Worm (Caenorhabditis elegans) whole organism, L4 larva: ENCODE results near the gene C02F5.5.
A peak's percentile ranks its signal among the peaks of the same experiment; 100 is the strongest.

ENCODE experiments used
- D1046.2 ChIP-seq: fragments of 200-800 bp; sonication (Bioruptor generic); IDR thresholded peaks from 2 replicates; pipeline ENCODE4 v1.3.6; 2022; ENCODE audit warnings: missing genetic modification characterization, missing compliant biosample characterization
- F10B5.3 ChIP-seq: sonication (generic microtip); optimal IDR thresholded peaks from 2 replicates; lab custom pipeline; 2016; ENCODE audit warnings: mild to moderate bottlenecking, missing genetic modification characterization, missing compliant biosample characterization
- T20F7.1 ChIP-seq: fragments of 200-800 bp; sonication (Bioruptor generic); optimal IDR thresholded peaks from 2 replicates; lab custom pipeline; 2018; ENCODE audit warnings: mild to moderate bottlenecking, missing genetic modification characterization, missing compliant biosample characterization
- Y48G9A.11 ChIP-seq: fragments of 200-800 bp; sonication (Bioruptor generic); IDR thresholded peaks from 2 replicates; pipeline ENCODE4 v1.3.6; 2022; ENCODE audit warnings: missing genetic modification reagents, missing genetic modification characterization, missing compliant biosample characterization
- Y5F2A.4 ChIP-seq: fragments of 200-800 bp; sonication (Bioruptor generic); optimal IDR thresholded peaks from 2 replicates; lab custom pipeline; 2018; ENCODE audit warnings: mild to moderate bottlenecking, missing genetic modification characterization, missing compliant biosample characterization
- ZK546.5 ChIP-seq, 2 experiments: sonication (generic microtip); optimal IDR thresholded peaks; 2 replicates each; lab custom pipeline; 2017; ENCODE audit warnings: missing biosample characterization in 2 of 2, missing genetic modification characterization in 2 of 2
- aha-1 ChIP-seq: fragments of 150-350 bp; peaks from one replicate; lab custom pipeline; 2014; ENCODE audit warnings: missing biosample characterization, missing genetic modification characterization
- ama-1 ChIP-seq: fragments of 150-350 bp; optimal IDR thresholded peaks from 2 replicates; lab custom pipeline; 2014; ENCODE audit warnings: inconsistent platforms, mixed read lengths
- ceh-62 ChIP-seq: sonication (generic microtip); optimal IDR thresholded peaks from 2 replicates; lab custom pipeline; 2017; ENCODE audit warnings: missing biosample characterization, missing genetic modification characterization
- cey-2 ChIP-seq: sonication (generic microtip); optimal IDR thresholded peaks from 3 replicates; lab custom pipeline; 2017; ENCODE audit warnings: missing genetic modification characterization, mild to moderate bottlenecking, missing compliant biosample characterization, antibody characterized with exemption, borderline replicate concordance; ENCODE audit not compliant: insufficient read depth
- dpl-1 ChIP-seq: fragments of 150-350 bp; optimal IDR thresholded peaks from 2 replicates; lab custom pipeline; 2014; ENCODE audit warnings: missing biosample characterization, missing genetic modification reagents, missing genetic modification characterization
- dve-1 ChIP-seq: sonication (generic microtip); optimal IDR thresholded peaks from 2 replicates; lab custom pipeline; 2017; ENCODE audit warnings: antibody characterized with exemption, mild to moderate bottlenecking, missing genetic modification characterization, missing compliant biosample characterization; ENCODE audit not compliant: insufficient read depth
- fkh-10 ChIP-seq: fragments of 150-350 bp; optimal IDR thresholded peaks from 2 replicates; lab custom pipeline; 2014; ENCODE audit warnings: missing biosample characterization, missing genetic modification reagents, missing genetic modification characterization
- fos-1 ChIP-seq: fragments of 150-350 bp; optimal IDR thresholded peaks from 2 replicates; lab custom pipeline; 2014; ENCODE audit warnings: missing biosample characterization, missing genetic modification characterization
- hif-1 ChIP-seq, 2 experiments: sonication (generic microtip); optimal IDR thresholded peaks; 2 replicates each; lab custom pipeline; 2016 to 2017; ENCODE audit warnings: missing compliant biosample characterization in 2 of 2, missing genetic modification characterization in 2 of 2, missing genetic modification reagents in 2 of 2, missing genotype in 2 of 2, mild to moderate bottlenecking in 1 of 2
- hlh-30 ChIP-seq: sonication (generic microtip); optimal IDR thresholded peaks from 2 replicates; lab custom pipeline; 2017; ENCODE audit warnings: antibody characterized with exemption, mild to moderate bottlenecking, missing genetic modification characterization, missing compliant biosample characterization; ENCODE audit not compliant: insufficient read depth
- hmg-1.1 ChIP-seq: fragments of 200-800 bp; sonication (Bioruptor generic); IDR thresholded peaks from 2 replicates; pipeline ENCODE4 v1.3.6; 2022; ENCODE audit warnings: missing genetic modification reagents, missing genetic modification characterization, missing compliant biosample characterization
- lin-29 ChIP-seq: fragments of 200-800 bp; sonication (Bioruptor generic); IDR thresholded peaks from 2 replicates; pipeline ENCODE4 v1.3.6; 2022; ENCODE audit warnings: missing genetic modification reagents, missing genetic modification characterization, missing compliant biosample characterization
- lsy-2 ChIP-seq, 2 experiments: fragments of 150-350 bp in 1 of 2; sonication (generic microtip) in 1 of 2; optimal IDR thresholded peaks; 2 replicates each; lab custom pipeline; 2014 to 2017; ENCODE audit warnings: missing biosample characterization in 2 of 2, missing genetic modification characterization in 2 of 2
- mep-1 ChIP-seq: fragments of 150-350 bp; sonication (generic microtip); optimal IDR thresholded peaks from 3 replicates; lab custom pipeline; 2014; ENCODE audit warnings: missing biosample characterization, missing genetic modification characterization
- mes-2 ChIP-seq: sonication (generic microtip); optimal IDR thresholded peaks from 2 replicates; lab custom pipeline; 2016; ENCODE audit warnings: missing genotype, mild to moderate bottlenecking, missing genetic modification characterization, missing compliant biosample characterization; ENCODE audit not compliant: poor library complexity, severe bottlenecking
- mxl-2 ChIP-seq: fragments of 200-800 bp; sonication (Bioruptor generic); conservative IDR thresholded peaks from 2 replicates; pipeline ENCODE4 v1.3.6; 2022; ENCODE audit warnings: missing genetic modification reagents, missing genetic modification characterization, missing compliant biosample characterization
- nhr-11 ChIP-seq: fragments of 150-350 bp; optimal IDR thresholded peaks from 2 replicates; lab custom pipeline; 2014; ENCODE audit warnings: missing biosample characterization, missing genetic modification characterization
- nhr-111 ChIP-seq: fragments of 200-800 bp; sonication (Bioruptor generic); optimal IDR thresholded peaks from 2 replicates; lab custom pipeline; 2018; ENCODE audit warnings: mild to moderate bottlenecking, missing genetic modification characterization, missing compliant biosample characterization
- nhr-237 ChIP-seq: sonication (generic microtip); optimal IDR thresholded peaks from 2 replicates; lab custom pipeline; 2017; ENCODE audit warnings: missing biosample characterization, missing genetic modification characterization
- nhr-28 ChIP-seq: fragments of 150-350 bp; optimal IDR thresholded peaks from 2 replicates; lab custom pipeline; 2014; ENCODE audit warnings: missing biosample characterization, missing genetic modification characterization
- nhr-42 ChIP-seq: fragments of 200-800 bp; sonication (Bioruptor generic); IDR thresholded peaks from 2 replicates; pipeline ENCODE4 v1.3.6; 2022; ENCODE audit warnings: missing genetic modification characterization, missing compliant biosample characterization
- saeg-2 ChIP-seq: fragments of 200-800 bp; sonication (Bioruptor generic); IDR thresholded peaks from 2 replicates; pipeline ENCODE4 v1.3.6; 2022; ENCODE audit warnings: missing genetic modification reagents, missing genetic modification characterization, missing compliant biosample characterization
- sdz-12 ChIP-seq: fragments of 200-800 bp; sonication (Bioruptor generic); optimal IDR thresholded peaks from 2 replicates; lab custom pipeline; 2018; ENCODE audit warnings: mild to moderate bottlenecking, missing genetic modification characterization, missing compliant biosample characterization
- skn-1 ChIP-seq: fragments of 150-350 bp; optimal IDR thresholded peaks from 2 replicates; lab custom pipeline; 2014; ENCODE audit warnings: missing biosample characterization, missing genetic modification characterization
- spr-1 ChIP-seq: sonication (generic microtip); optimal IDR thresholded peaks from 2 replicates; lab custom pipeline; 2016; ENCODE audit warnings: mild to moderate bottlenecking, missing genetic modification characterization, missing compliant biosample characterization
- spr-3 ChIP-seq: fragments of 200-800 bp; sonication (Bioruptor generic); optimal IDR thresholded peaks from 2 replicates; lab custom pipeline; 2018; ENCODE audit warnings: mild to moderate bottlenecking, missing genetic modification characterization, missing compliant biosample characterization
- tag-97 ChIP-seq: fragments of 200-800 bp; sonication (Bioruptor generic); IDR thresholded peaks from 2 replicates; pipeline ENCODE4 v1.3.6; 2022; ENCODE audit warnings: missing genetic modification characterization, missing compliant biosample characterization
- unc-130 ChIP-seq: sonication (generic microtip); optimal IDR thresholded peaks from 2 replicates; lab custom pipeline; 2016; ENCODE audit warnings: missing genetic modification reagents, missing genetic modification characterization, missing compliant biosample characterization
- unc-62 ChIP-seq, 3 experiments: fragments of 150-350 bp in 1 of 3; sonication (generic microtip); optimal IDR thresholded peaks in 2 of 3; peaks in 1 of 3; 1 replicate in 1 of 3; 2 replicates in 2 of 3; lab custom pipeline; 2014 to 2017; ENCODE audit warnings: missing biosample characterization in 3 of 3, missing genetic modification characterization in 3 of 3, missing genetic modification reagents in 3 of 3, missing genotype in 1 of 3
- zag-1 ChIP-seq: fragments of 150-350 bp; optimal IDR thresholded peaks from 2 replicates; lab custom pipeline; 2014; ENCODE audit warnings: missing biosample characterization, missing genetic modification characterization
- zfp-2 ChIP-seq: sonication (generic microtip); optimal IDR thresholded peaks from 2 replicates; lab custom pipeline; 2016; ENCODE audit warnings: mild to moderate bottlenecking, missing genetic modification characterization, missing compliant biosample characterization
- zfp-3 ChIP-seq: fragments of 200-800 bp; sonication (Bioruptor generic); conservative IDR thresholded peaks from 2 replicates; pipeline ENCODE4 v1.3.6; 2022; ENCODE audit warnings: missing genetic modification reagents, missing genetic modification characterization, missing compliant biosample characterization
- zip-2 ChIP-seq: fragments of 150-350 bp; optimal IDR thresholded peaks from 2 replicates; lab custom pipeline; 2014; ENCODE audit warnings: missing biosample characterization, missing genetic modification characterization
- ztf-11 ChIP-seq: fragments of 150-350 bp; optimal IDR thresholded peaks from 2 replicates; lab custom pipeline; 2014; ENCODE audit warnings: missing biosample characterization, missing genetic modification characterization
- ztf-7 ChIP-seq: fragments of 150-350 bp; optimal IDR thresholded peaks from 2 replicates; lab custom pipeline; 2014; ENCODE audit warnings: missing biosample characterization, missing genetic modification characterization

Gene C02F5.5

ce11 chrIII:8211562-8211961 is 24.4 kb upstream of the C02F5.5 start:
- TF ChIP-seq unc-62 (GFP tag; optimal IDR thresholded peaks at IDR 0.05 in 1 of 2; lab: Kevin White, UChicago) (peak in 1 of 2 experiments; percentile 59), unc-62 (tag; optimal IDR thresholded peaks at IDR 0.05; lab: Kevin White, UChicago) (no peak), fos-1 (no peak), aha-1 (tag; lab: Kevin White, UChicago) (peak; percentile 29)

- TF ChIP-seq aha-1 (tag; lab: Kevin White, UChicago): peak; percentile 2
- TF ChIP-seq tag-97 (GFP tag; lab: Robert Waterston, UW): no peak
These were observed 19.8 kb upstream of the C02F5.5 start, which contains the start of gene unc-86 for ce11 chrIII:8216224-8216623. TSS of gene unc-86 (minus strand) at chrIII:8216336.

DNA sequence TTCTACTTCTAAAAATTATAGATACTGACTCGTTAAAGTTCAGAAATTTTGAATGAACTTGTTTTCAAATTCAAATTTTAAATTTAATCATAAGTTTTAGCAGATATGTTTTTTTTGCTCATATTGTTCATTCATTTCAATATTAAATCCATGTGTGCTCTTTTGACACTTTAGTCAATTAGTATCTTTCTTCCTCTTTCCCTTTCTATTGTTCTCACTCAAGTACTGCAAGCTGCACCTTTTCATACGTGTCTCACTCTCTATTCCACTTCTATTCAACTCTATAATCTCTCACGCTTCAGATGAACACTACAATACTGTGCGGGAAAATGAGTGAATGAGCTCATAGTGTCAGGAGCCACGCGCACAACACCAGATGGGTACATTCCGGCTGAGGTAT is 18.1 kb upstream of the C02F5.5 start, which contains the start of gene C30A5.16:
C30A5.16 (plus strand) TSS at position 301 of the 400 bp plus-strand sequence.
- TF ChIP-seq spr-1 (tag; lab: Kevin White, UChicago) (no peak), ztf-7 (tag; lab: Kevin White, UChicago) (no peak), cey-2 (tag; lab: Kevin White, UChicago) (no peak), T20F7.1 (no peak), dve-1 (tag; lab: Kevin White, UChicago) (no peak), ztf-11 (no peak), zfp-2 (tag; lab: Kevin White, UChicago) (no peak), aha-1 (tag; lab: Kevin White, UChicago) (no peak), spr-3 (GFP tag; lab: Kevin White, UChicago) (no peak), mep-1 (tag; lab: Kevin White, UChicago) (no peak), dpl-1 (no peak), Y48G9A.11 (GFP tag; lab: Robert Waterston, UW) (no peak), hlh-30 (tag; lab: Kevin White, UChicago) (no peak), mxl-2 (GFP tag; lab: Robert Waterston, UW) (no peak)
- TF ChIP-seq, all 104 proteins: peak for 0

- TF ChIP-seq zip-2 (no peak), ama-1 (lab: Kevin White, UChicago) (no peak), ztf-7 (tag; lab: Kevin White, UChicago) (no peak), zfp-3 (GFP tag; lab: Robert Waterston, UW) (no peak), nhr-237 (tag; lab: Kevin White, UChicago) (no peak), mxl-2 (GFP tag; lab: Robert Waterston, UW) (no peak), zag-1 (tag; lab: Kevin White, UChicago) (no peak), nhr-111 (GFP tag; lab: Kevin White, UChicago) (no peak)
These were observed 15.9 kb upstream of the C02F5.5 start for ce11 chrIII:8220081-8220480.

DNA sequence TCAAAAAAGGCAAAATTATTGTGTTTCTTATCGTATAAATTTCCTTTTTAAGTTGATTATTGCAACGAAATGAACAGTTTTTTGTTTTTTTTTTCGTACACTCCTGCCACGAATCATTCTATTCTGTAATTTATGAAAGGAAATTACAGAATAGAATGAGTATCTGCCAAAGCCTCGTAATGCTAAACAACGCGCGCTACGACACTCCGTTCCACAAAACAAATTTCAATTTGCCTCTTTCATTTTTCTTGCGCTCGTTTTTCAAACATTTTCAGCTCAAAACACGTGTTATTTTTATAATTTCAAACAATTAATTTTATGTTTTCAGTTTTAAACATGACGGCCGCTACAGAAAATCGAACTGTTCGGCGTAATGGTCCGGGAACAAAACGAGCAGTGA is 11.2 kb upstream of the C02F5.5 start, which contains the start of gene mob-4:
mob-4 (plus strand) TSS at position 329 of the 400 bp plus-strand sequence.
- TF ChIP-seq zip-2: no peak
- TF ChIP-seq hif-1 (tag; optimal IDR thresholded peaks at IDR 0.05; lab: Kevin White, UChicago): no peak
- peak; percentile 92 for TF ChIP-seq T20F7.1
- TF ChIP-seq mep-1 (tag; lab: Kevin White, UChicago): no peak
- TF ChIP-seq Y5F2A.4 (GFP tag; lab: Kevin White, UChicago): no peak
- no peak for TF ChIP-seq saeg-2 (GFP tag; lab: Robert Waterston, UW)
- TF ChIP-seq nhr-28: no peak
- TF ChIP-seq lin-29: no peak
- no peak for TF ChIP-seq skn-1 (tag; lab: Kevin White, UChicago)
- no peak for TF ChIP-seq ceh-62 (tag; lab: Kevin White, UChicago)
- TF ChIP-seq F10B5.3 (tag; lab: Kevin White, UChicago): no peak
- TF ChIP-seq sdz-12 (GFP tag; lab: Kevin White, UChicago): no peak
- no peak for TF ChIP-seq mes-2 (tag; lab: Kevin White, UChicago)
- TF ChIP-seq lsy-2 (tag; optimal IDR thresholded peaks at IDR 0.05; lab: Kevin White, UChicago): peak in 1 of 2 experiments; percentile 9
- TF ChIP-seq nhr-42: no peak
- no peak for TF ChIP-seq spr-3 (GFP tag; lab: Kevin White, UChicago)
- TF ChIP-seq ZK546.5 (tag; optimal IDR thresholded peaks at IDR 0.05; lab: Kevin White, UChicago): no peak
- TF ChIP-seq D1046.2 (GFP tag; lab: Robert Waterston, UW): no peak
- TF ChIP-seq nhr-11 (tag; lab: Kevin White, UChicago): no peak
- TF ChIP-seq fkh-10: no peak
- peak; percentile 4 for TF ChIP-seq dpl-1
- TF ChIP-seq hmg-1.1 (GFP tag; lab: Robert Waterston, UW): no peak
- no peak for TF ChIP-seq unc-130 (GFP tag; lab: Kevin White, UChicago)
